Fruit fly (Drosophila melanogaster) whole organism, embryonic: ENCODE data around the gene shakB.

Experiments
- BEAF-32 ChIP-seq: fragments of 200-800 bp; sonication (Bioruptor generic); optimal IDR thresholded peaks from 3 replicates; lab custom pipeline; 2017; ENCODE audit warnings: missing biosample characterization, missing genetic modification characterization, mild to moderate bottlenecking, moderate library complexity, missing genetic modification reagents
- C15 ChIP-seq: fragments of 200-800 bp; sonication (Bioruptor generic); IDR thresholded peaks from 3 replicates; pipeline ENCODE4 v1.3.6; 2022; ENCODE audit warnings: missing biosample characterization, missing genetic modification characterization
- CG11723 ChIP-seq: fragments of 200-800 bp; sonication (Bioruptor generic); optimal IDR thresholded peaks from 2 replicates; lab custom pipeline; 2017; ENCODE audit warnings: missing biosample characterization, mild to moderate bottlenecking, missing genetic modification characterization
- CG12769 ChIP-seq: fragments of 200-800 bp; sonication (Bioruptor generic); optimal IDR thresholded peaks from 2 replicates; lab custom pipeline; 2019; ENCODE audit warnings: missing biosample characterization, mild to moderate bottlenecking, missing genetic modification characterization, moderate library complexity
- CG13894 ChIP-seq: fragments of 200-800 bp; sonication (Bioruptor generic); optimal IDR thresholded peaks from 3 replicates; lab custom pipeline; 2018; ENCODE audit warnings: missing biosample characterization, mild to moderate bottlenecking, missing genetic modification characterization, moderate library complexity
- CG1602 ChIP-seq: fragments of 200-800 bp; sonication (Bioruptor generic); optimal IDR thresholded peaks from 3 replicates; lab custom pipeline; 2016; ENCODE audit warnings: missing biosample characterization, missing genetic modification characterization
- CG1647 ChIP-seq: fragments of 200-800 bp; sonication (Bioruptor generic); optimal IDR thresholded peaks from 3 replicates; lab custom pipeline; 2016; ENCODE audit warnings: missing biosample characterization, missing genetic modification characterization
- CG16779 ChIP-seq: fragments of 200-800 bp; sonication (Bioruptor generic); IDR thresholded peaks from 2 replicates; pipeline ENCODE4 v1.3.6; 2022; ENCODE audit warnings: missing biosample characterization, missing genetic modification characterization
- CG1832 ChIP-seq: fragments of 200-800 bp; sonication (Bioruptor generic); optimal IDR thresholded peaks from 2 replicates; lab custom pipeline; 2017; ENCODE audit warnings: missing biosample characterization, mild to moderate bottlenecking, missing genetic modification characterization, inconsistent platforms
- CG18599 ChIP-seq: fragments of 200-800 bp; sonication (Bioruptor generic); optimal IDR thresholded peaks from 3 replicates; lab custom pipeline; 2017; ENCODE audit warnings: missing biosample characterization, missing genetic modification characterization, mild to moderate bottlenecking, moderate library complexity, missing genetic modification reagents
- CG31224 ChIP-seq: fragments of 200-800 bp; sonication (Bioruptor generic); IDR thresholded peaks from 2 replicates; pipeline ENCODE4 v1.3.6; 2022; ENCODE audit warnings: missing biosample characterization, missing genetic modification characterization
- CG3163 ChIP-seq: fragments of 200-800 bp; sonication (Bioruptor generic); optimal IDR thresholded peaks from 3 replicates; lab custom pipeline; 2016; ENCODE audit warnings: missing biosample characterization, missing genetic modification characterization
- CG34224 ChIP-seq: fragments of 200-800 bp; sonication (Bioruptor generic); IDR thresholded peaks from 3 replicates; pipeline ENCODE4 v1.3.6; 2022; ENCODE audit warnings: missing biosample characterization, missing genetic modification characterization; ENCODE audit not compliant: partially characterized antibody
- CG5245 ChIP-seq: fragments of 200-800 bp; sonication (Bioruptor generic); optimal IDR thresholded peaks from 3 replicates; lab custom pipeline; 2016; ENCODE audit warnings: missing biosample characterization, missing genetic modification characterization
- CG6272 ChIP-seq: fragments of 200-800 bp; sonication (Bioruptor generic); IDR thresholded peaks from 2 replicates; pipeline ENCODE4 v1.3.6; 2022; ENCODE audit warnings: missing biosample characterization, missing genetic modification characterization
- CG6765 ChIP-seq: fragments of 200-800 bp; sonication (Bioruptor generic); optimal IDR thresholded peaks from 3 replicates; lab custom pipeline; 2017; ENCODE audit warnings: missing biosample characterization, mild to moderate bottlenecking, missing genetic modification characterization
- CG7928 ChIP-seq: fragments of 200-800 bp; sonication (Bioruptor generic); optimal IDR thresholded peaks from 2 replicates; lab custom pipeline; 2017; ENCODE audit warnings: missing biosample characterization, mild to moderate bottlenecking, missing genetic modification characterization
- CG8478 ChIP-seq: fragments of >200 bp; optimal IDR thresholded peaks from 2 replicates; lab custom pipeline; 2018
- CG9817 ChIP-seq: fragments of 200-800 bp; sonication (Bioruptor generic); optimal IDR thresholded peaks from 2 replicates; lab custom pipeline; 2018; ENCODE audit warnings: missing biosample characterization, mild to moderate bottlenecking, missing genetic modification characterization, moderate library complexity
- D19B ChIP-seq: fragments of 200-800 bp; sonication (Bioruptor generic); optimal IDR thresholded peaks from 2 replicates; lab custom pipeline; 2017; ENCODE audit warnings: missing biosample characterization, mild to moderate bottlenecking, missing genetic modification characterization
- Dll ChIP-seq: fragments of 200-800 bp; sonication (Bioruptor generic); IDR thresholded peaks from 4 replicates; pipeline ENCODE4 v1.3.6; 2022; ENCODE audit warnings: missing biosample characterization, missing genetic modification characterization; ENCODE audit not compliant: partially characterized antibody
- Doc3 ChIP-seq: fragments of 200-800 bp; sonication (Bioruptor generic); IDR thresholded peaks from 3 replicates; pipeline ENCODE4 v1.3.6; 2022; ENCODE audit warnings: missing biosample characterization, missing genetic modification characterization; ENCODE audit not compliant: partially characterized antibody
- Hmr ChIP-seq: fragments of 200-800 bp; sonication (Bioruptor generic); optimal IDR thresholded peaks from 3 replicates; lab custom pipeline; 2017; ENCODE audit warnings: mild to moderate bottlenecking, missing biosample characterization, missing genetic modification reagents, missing genetic modification characterization
- Jarid2 ChIP-seq: fragments of 200-800 bp; sonication (Bioruptor generic); optimal IDR thresholded peaks from 3 replicates; lab custom pipeline; 2017; ENCODE audit warnings: mild to moderate bottlenecking, missing biosample characterization, missing genetic modification reagents, missing genetic modification characterization
- Mad ChIP-seq: fragments of 200-800 bp; sonication (Bioruptor generic); optimal IDR thresholded peaks from 2 replicates; lab custom pipeline; 2016; ENCODE audit warnings: missing biosample characterization, missing genetic modification characterization
- Max ChIP-seq: fragments of 200-800 bp; sonication (Bioruptor generic); optimal IDR thresholded peaks from 2 replicates; lab custom pipeline; 2016; ENCODE audit warnings: missing biosample characterization, mild to moderate bottlenecking, missing genetic modification characterization
- NC2β ChIP-seq: fragments of 200-800 bp; sonication (Bioruptor generic); optimal IDR thresholded peaks from 2 replicates; lab custom pipeline; 2016; ENCODE audit warnings: missing biosample characterization, missing genetic modification characterization
- Nf-YB ChIP-seq: fragments of 200-800 bp; sonication (Bioruptor generic); optimal IDR thresholded peaks from 3 replicates; lab custom pipeline; 2019; ENCODE audit warnings: missing biosample characterization, mild to moderate bottlenecking, missing genetic modification characterization, moderate library complexity
- al ChIP-seq: fragments of 200-800 bp; sonication (Bioruptor generic); IDR thresholded peaks from 2 replicates; pipeline ENCODE4 v1.3.6; 2022; ENCODE audit warnings: missing biosample characterization, missing genetic modification characterization
- ap ChIP-seq: fragments of 200-800 bp; sonication (Bioruptor generic); IDR thresholded peaks from 2 replicates; pipeline ENCODE4 v1.3.6; 2022; ENCODE audit warnings: missing biosample characterization, missing genetic modification characterization
- ash1 ChIP-seq: fragments of 200-800 bp; sonication (Bioruptor generic); optimal IDR thresholded peaks from 2 replicates; lab custom pipeline; 2018; ENCODE audit warnings: missing biosample characterization, mild to moderate bottlenecking, missing genetic modification characterization
- az2 ChIP-seq: fragments of 200-800 bp; sonication (Bioruptor generic); optimal IDR thresholded peaks from 3 replicates; lab custom pipeline; 2016; ENCODE audit warnings: missing biosample characterization, missing genetic modification characterization
- br ChIP-seq: fragments of >200 bp; optimal IDR thresholded peaks from 2 replicates; lab custom pipeline; 2017
- fd64A ChIP-seq: fragments of 200-800 bp; sonication (Bioruptor generic); optimal IDR thresholded peaks from 3 replicates; lab custom pipeline; 2018; ENCODE audit warnings: missing biosample characterization, mild to moderate bottlenecking, missing genetic modification characterization
- fru ChIP-seq: fragments of >200 bp; optimal IDR thresholded peaks from 2 replicates; lab custom pipeline; 2017
- ham ChIP-seq: fragments of 200-800 bp; sonication (Bioruptor generic); IDR thresholded peaks from 2 replicates; pipeline ENCODE4 v1.3.6; 2022; ENCODE audit warnings: missing biosample characterization, missing genetic modification characterization
- hbn ChIP-seq: fragments of 200-800 bp; sonication (Bioruptor generic); IDR thresholded peaks from 2 replicates; pipeline ENCODE4 v1.3.6; 2022; ENCODE audit warnings: missing biosample characterization, missing genetic modification characterization; ENCODE audit not compliant: partially characterized antibody
- her ChIP-seq: fragments of 200-800 bp; sonication (Bioruptor generic); optimal IDR thresholded peaks from 2 replicates; lab custom pipeline; 2016; ENCODE audit warnings: missing biosample characterization, missing genetic modification characterization
- insv ChIP-seq, 2 experiments: fragments of 200-800 bp; sonication (Bioruptor generic); optimal IDR thresholded peaks; 3 replicates each; lab custom pipeline; 2016 to 2018; ENCODE audit warnings: missing biosample characterization in 2 of 2, missing genetic modification characterization in 2 of 2
- lmd ChIP-seq: fragments of 200-800 bp; sonication (Bioruptor generic); IDR thresholded peaks from 2 replicates; pipeline ENCODE4 v1.3.6; 2022; ENCODE audit warnings: missing biosample characterization, missing genetic modification characterization
- maf-S ChIP-seq: fragments of 200-800 bp; sonication (Bioruptor generic); optimal IDR thresholded peaks from 2 replicates; lab custom pipeline; 2016; ENCODE audit warnings: missing biosample characterization, missing genetic modification characterization
- nom ChIP-seq: fragments of 200-800 bp; sonication (Bioruptor generic); optimal IDR thresholded peaks from 2 replicates; lab custom pipeline; 2017; ENCODE audit warnings: missing biosample characterization, missing genetic modification characterization, mild to moderate bottlenecking, moderate library complexity, missing genetic modification reagents
- pros ChIP-seq: fragments of 200-800 bp; sonication (Bioruptor generic); optimal IDR thresholded peaks from 3 replicates; lab custom pipeline; 2019; ENCODE audit warnings: missing biosample characterization, mild to moderate bottlenecking, missing genetic modification characterization, moderate library complexity
- ro ChIP-seq: fragments of 200-800 bp; sonication (Bioruptor generic); IDR thresholded peaks from 2 replicates; pipeline ENCODE4 v1.3.6; 2022; ENCODE audit warnings: missing biosample characterization, missing genetic modification characterization
- run ChIP-seq: fragments of 200-800 bp; sonication (Bioruptor generic); optimal IDR thresholded peaks from 3 replicates; lab custom pipeline; 2018; ENCODE audit warnings: missing biosample characterization, mild to moderate bottlenecking, missing genetic modification characterization
- sd ChIP-seq: fragments of 200-800 bp; sonication (Bioruptor generic); optimal IDR thresholded peaks from 3 replicates; lab custom pipeline; 2018; ENCODE audit warnings: missing biosample characterization, mild to moderate bottlenecking, missing genetic modification characterization, moderate library complexity
- sens-2 ChIP-seq: fragments of 200-800 bp; sonication (Bioruptor generic); IDR thresholded peaks from 2 replicates; pipeline ENCODE4 v1.3.6; 2022; ENCODE audit warnings: missing biosample characterization, missing genetic modification characterization
- sqz ChIP-seq: fragments of 200-800 bp; sonication (Bioruptor generic); optimal IDR thresholded peaks from 3 replicates; lab custom pipeline; 2018; ENCODE audit warnings: missing biosample characterization, mild to moderate bottlenecking, missing genetic modification characterization
- tio ChIP-seq: fragments of 200-800 bp; sonication (Bioruptor generic); optimal IDR thresholded peaks from 2 replicates; lab custom pipeline; 2017; ENCODE audit warnings: missing biosample characterization, missing genetic modification characterization, inconsistent platforms
- twi ChIP-seq: fragments of 200-800 bp; optimal IDR thresholded peaks from 2 replicates; lab custom pipeline; 2019; ENCODE audit warnings: missing biosample characterization, mild to moderate bottlenecking, missing genetic modification characterization, moderate library complexity
- zen2 ChIP-seq: fragments of 200-800 bp; sonication (Bioruptor generic); IDR thresholded peaks from 3 replicates; pipeline ENCODE4 v1.3.6; 2022; ENCODE audit warnings: missing biosample characterization, missing genetic modification characterization; ENCODE audit not compliant: partially characterized antibody

The shakB gene

dm6 chrX:20760444-20760843, 166.4 kb downstream of the shakB start (continued):
- TF ChIP-seq CG1832 (no peak), Hmr (GFP tag; lab: Kevin White, UChicago) (peak; percentile 78), fd64A (GFP tag; lab: Kevin White, UChicago) (peak; percentile 6), pros (no peak), hbn (GFP tag; lab: Robert Waterston, UW) (peak; percentile 84), ash1 (no peak), fru (lab: Kevin White, UChicago) (no peak), ham (GFP tag; lab: Robert Waterston, UW) (no peak), zen2 (GFP tag; lab: Robert Waterston, UW) (peak; percentile 70; the same call in 2 of the 3 replicates), sqz (GFP tag; lab: Kevin White, UChicago) (no peak), CG13894 (tag; lab: Kevin White, UChicago) (peak; percentile 75), CG6272 (GFP tag; lab: Robert Waterston, UW) (peak; percentile 55; the same call in 1 of the 2 replicates), al (GFP tag; lab: Robert Waterston, UW) (peak; percentile 66), CG7928 (GFP tag; lab: Kevin White, UChicago) (peak; percentile 25), C15 (GFP tag; lab: Robert Waterston, UW) (no peak), CG8478 (lab: Kevin White, UChicago) (no peak), CG31224 (GFP tag; lab: Robert Waterston, UW) (no peak), ap (no peak), CG11723 (GFP tag; lab: Kevin White, UChicago) (peak; percentile 46), sens-2 (GFP tag; lab: Robert Waterston, UW) (peak; percentile 67; the same call in 1 of the 2 replicates), Jarid2 (GFP tag; lab: Kevin White, UChicago) (peak; percentile 38), az2 (GFP tag; lab: Kevin White, UChicago) (peak; percentile 86), CG12769 (peak; percentile 43), twi (tag; lab: Kevin White, UChicago) (peak; percentile 55), Dll (GFP tag; lab: Robert Waterston, UW) (peak; percentile 93), CG1602 (GFP tag; lab: Kevin White, UChicago) (peak; percentile 69), tio (GFP tag; lab: Kevin White, UChicago) (peak; percentile 48), Max (GFP tag; lab: Kevin White, UChicago) (peak; percentile 37), CG5245 (GFP tag; lab: Kevin White, UChicago) (peak; percentile 89), maf-S (GFP tag; lab: Kevin White, UChicago) (peak; percentile 78), nom (GFP tag; lab: Kevin White, UChicago) (no peak), run (tag; lab: Kevin White, UChicago) (no peak), sd (tag; lab: Kevin White, UChicago) (no peak), CG1647 (GFP tag; lab: Kevin White, UChicago) (peak; percentile 80), lmd (peak; percentile 80), NC2β (GFP tag; lab: Kevin White, UChicago) (peak; percentile 87), ro (GFP tag; lab: Robert Waterston, UW) (peak; percentile 39; the same call in 1 of the 2 replicates), CG16779 (GFP tag; lab: Robert Waterston, UW) (peak; percentile 57; the same call in 1 of the 2 replicates), Mad (GFP tag; lab: Kevin White, UChicago) (peak; percentile 68), CG6765 (GFP tag; lab: Kevin White, UChicago) (peak; percentile 65), insv (GFP tag; optimal IDR thresholded peaks at IDR 0.05; lab: Kevin White, UChicago) (peak in 1 of 2 experiments; percentile 85), Doc3 (GFP tag; lab: Robert Waterston, UW) (peak; percentile 92), CG34224 (GFP tag; lab: Robert Waterston, UW) (peak; percentile 88), D19B (GFP tag; lab: Kevin White, UChicago) (peak; percentile 32), CG18599 (peak; percentile 70), br (no peak), her (GFP tag; lab: Kevin White, UChicago) (peak; percentile 86), CG3163 (GFP tag; lab: Kevin White, UChicago) (peak; percentile 71), Nf-YB (GFP tag; lab: Kevin White, UChicago) (peak; percentile 26), CG9817 (tag; lab: Kevin White, UChicago) (peak; percentile 78), BEAF-32 (GFP tag; lab: Kevin White, UChicago) (peak; percentile 78)
